Fruit fly (Drosophila melanogaster) whole organism, embryonic: Measurements from ENCODE around the gene Lztr1.

Experiments used
- Ada2b ChIP-seq: fragments of 200-800 bp; sonication (Bioruptor generic); IDR thresholded peaks from 2 replicates; pipeline ENCODE4 v1.3.6; 2022; ENCODE audit warnings: missing biosample characterization, missing genetic modification characterization
- Atf3 ChIP-seq: fragments of 200-800 bp; sonication (Bioruptor generic); optimal IDR thresholded peaks from 3 replicates; lab custom pipeline; 2016; ENCODE audit warnings: missing biosample characterization, missing genetic modification characterization
- B-H1 ChIP-seq: fragments of 200-800 bp; sonication (Bioruptor generic); IDR thresholded peaks from 3 replicates; pipeline ENCODE4 v1.3.6; 2022; ENCODE audit warnings: missing biosample characterization, missing genetic modification characterization
- BEAF-32 ChIP-seq: fragments of 200-800 bp; sonication (Bioruptor generic); optimal IDR thresholded peaks from 3 replicates; lab custom pipeline; 2017; ENCODE audit warnings: missing biosample characterization, missing genetic modification characterization, mild to moderate bottlenecking, moderate library complexity, missing genetic modification reagents
- Bgb ChIP-seq: fragments of 200-800 bp; sonication (Bioruptor generic); IDR thresholded peaks from 2 replicates; pipeline ENCODE4 v1.3.6; 2022; ENCODE audit warnings: missing biosample characterization, missing genetic modification characterization; ENCODE audit not compliant: partially characterized antibody
- Blimp-1 ChIP-seq: fragments of 200-800 bp; sonication (Bioruptor generic); optimal IDR thresholded peaks from 3 replicates; lab custom pipeline; 2018; ENCODE audit warnings: missing biosample characterization, missing genetic modification characterization, mild to moderate bottlenecking, moderate library complexity, missing genetic modification reagents
- CG10431 ChIP-seq: fragments of 200-800 bp; sonication (Bioruptor generic); optimal IDR thresholded peaks from 3 replicates; lab custom pipeline; 2018; ENCODE audit warnings: missing biosample characterization, mild to moderate bottlenecking, missing genetic modification characterization
- CG10543 ChIP-seq: fragments of 200-800 bp; sonication (Bioruptor generic); optimal IDR thresholded peaks from 3 replicates; lab custom pipeline; 2017; ENCODE audit warnings: missing biosample characterization, mild to moderate bottlenecking, missing genetic modification characterization, moderate library complexity
- CG11085 ChIP-seq: fragments of 200-800 bp; sonication (Bioruptor generic); IDR thresholded peaks from 2 replicates; pipeline ENCODE4 v1.3.6; 2022; ENCODE audit warnings: missing biosample characterization, missing genetic modification characterization
- CG11398 ChIP-seq: fragments of 200-800 bp; sonication (Bioruptor generic); optimal IDR thresholded peaks from 2 replicates; lab custom pipeline; 2016; ENCODE audit warnings: missing biosample characterization, missing genetic modification characterization
- CG11695 ChIP-seq: fragments of 200-800 bp; sonication (Bioruptor generic); IDR thresholded peaks from 3 replicates; pipeline ENCODE4 v1.3.6; 2022; ENCODE audit warnings: missing biosample characterization, missing genetic modification characterization
- CG12104 ChIP-seq: fragments of 200-800 bp; sonication (Bioruptor generic); optimal IDR thresholded peaks from 3 replicates; lab custom pipeline; 2016; ENCODE audit warnings: missing biosample characterization, missing genetic modification characterization
- CG15073 ChIP-seq: fragments of 200-800 bp; sonication (Bioruptor generic); optimal IDR thresholded peaks from 2 replicates; lab custom pipeline; 2016; ENCODE audit warnings: missing biosample characterization, missing genetic modification characterization
- CG16815 ChIP-seq: fragments of 200-800 bp; sonication (Bioruptor generic); optimal IDR thresholded peaks from 3 replicates; lab custom pipeline; 2017; ENCODE audit warnings: missing biosample characterization, mild to moderate bottlenecking, missing genetic modification characterization
- CG17802 ChIP-seq: fragments of 200-800 bp; sonication (Bioruptor generic); optimal IDR thresholded peaks from 2 replicates; lab custom pipeline; 2018; ENCODE audit warnings: missing biosample characterization, mild to moderate bottlenecking, missing genetic modification characterization, moderate library complexity
- CG17829 ChIP-seq: fragments of 200-800 bp; optimal IDR thresholded peaks from 2 replicates; lab custom pipeline; 2019; ENCODE audit warnings: missing biosample characterization, mild to moderate bottlenecking, missing genetic modification characterization, moderate library complexity
- CG18262 ChIP-seq: fragments of 200-800 bp; optimal IDR thresholded peaks from 3 replicates; lab custom pipeline; 2019; ENCODE audit warnings: missing biosample characterization, mild to moderate bottlenecking, missing genetic modification characterization, moderate library complexity
- CG3163 ChIP-seq: fragments of 200-800 bp; sonication (Bioruptor generic); optimal IDR thresholded peaks from 3 replicates; lab custom pipeline; 2016; ENCODE audit warnings: missing biosample characterization, missing genetic modification characterization
- CG33557 ChIP-seq: fragments of 200-800 bp; sonication (Bioruptor generic); optimal IDR thresholded peaks from 2 replicates; lab custom pipeline; 2019; ENCODE audit warnings: missing biosample characterization, mild to moderate bottlenecking, missing genetic modification characterization, moderate library complexity
- CG34224 ChIP-seq: fragments of 200-800 bp; sonication (Bioruptor generic); IDR thresholded peaks from 3 replicates; pipeline ENCODE4 v1.3.6; 2022; ENCODE audit warnings: missing biosample characterization, missing genetic modification characterization; ENCODE audit not compliant: partially characterized antibody
- CG6683 ChIP-seq: fragments of 200-800 bp; sonication (Bioruptor generic); optimal IDR thresholded peaks from 2 replicates; lab custom pipeline; 2017; ENCODE audit warnings: missing biosample characterization, mild to moderate bottlenecking, missing genetic modification characterization, missing genetic modification reagents
- CG7963 ChIP-seq: fragments of 200-800 bp; sonication (Bioruptor generic); IDR thresholded peaks from 3 replicates; pipeline ENCODE4 v1.3.6; 2022; ENCODE audit warnings: missing biosample characterization, missing genetic modification characterization; ENCODE audit not compliant: partially characterized antibody
- D19A ChIP-seq: fragments of 200-800 bp; optimal IDR thresholded peaks from 3 replicates; lab custom pipeline; 2019; ENCODE audit warnings: missing biosample characterization, mild to moderate bottlenecking, missing genetic modification characterization, moderate library complexity
- Eip74EF ChIP-seq, 2 experiments: fragments of 200-800 bp in 1 of 2; fragments of >200 bp in 1 of 2; sonication (Bioruptor generic) in 1 of 2; optimal IDR thresholded peaks; 2 replicates each; lab custom pipeline; 2017 to 2019; ENCODE audit warnings: missing biosample characterization in 2 of 2, missing genetic modification characterization in 2 of 2, mild to moderate bottlenecking in 1 of 2, moderate library complexity in 1 of 2
- Ets97D ChIP-seq: fragments of 200-800 bp; sonication (Bioruptor generic); optimal IDR thresholded peaks from 3 replicates; lab custom pipeline; 2016; ENCODE audit warnings: missing biosample characterization, missing genetic modification characterization
- Hr3 ChIP-seq: fragments of 200-800 bp; sonication (Bioruptor generic); optimal IDR thresholded peaks from 3 replicates; lab custom pipeline; 2016; ENCODE audit warnings: missing biosample characterization, missing genetic modification characterization
- Hsf ChIP-seq: fragments of 200-800 bp; sonication (Bioruptor generic); optimal IDR thresholded peaks from 3 replicates; lab custom pipeline; 2016; ENCODE audit warnings: missing biosample characterization, missing genetic modification characterization
- Lim3 ChIP-seq: fragments of 200-800 bp; sonication (Bioruptor generic); IDR thresholded peaks from 2 replicates; pipeline ENCODE4 v1.3.6; 2022; ENCODE audit warnings: missing biosample characterization, missing genetic modification characterization
- NC2α ChIP-seq: fragments of 200-800 bp; sonication (Bioruptor generic); optimal IDR thresholded peaks from 2 replicates; lab custom pipeline; 2016; ENCODE audit warnings: missing biosample characterization, missing genetic modification characterization
- Sry-δ ChIP-seq: fragments of 200-800 bp; sonication (Bioruptor generic); optimal IDR thresholded peaks from 2 replicates; lab custom pipeline; 2016; ENCODE audit warnings: missing biosample characterization, missing genetic modification characterization
- Ssrp ChIP-seq: fragments of 200-800 bp; sonication (Bioruptor generic); optimal IDR thresholded peaks from 2 replicates; lab custom pipeline; 2018; ENCODE audit warnings: missing biosample characterization, mild to moderate bottlenecking, missing genetic modification characterization, moderate library complexity
- amos ChIP-seq: fragments of 200-800 bp; sonication (Bioruptor generic); IDR thresholded peaks from 2 replicates; pipeline ENCODE4 v1.3.6; 2022; ENCODE audit warnings: missing biosample characterization, missing genetic modification characterization; ENCODE audit not compliant: partially characterized antibody
- br ChIP-seq: fragments of >200 bp; optimal IDR thresholded peaks from 2 replicates; lab custom pipeline; 2017
- btn ChIP-seq: fragments of 200-800 bp; sonication (Bioruptor generic); optimal IDR thresholded peaks from 2 replicates; lab custom pipeline; 2016; ENCODE audit warnings: missing biosample characterization, missing genetic modification characterization
- caup ChIP-seq: fragments of 200-800 bp; sonication (Bioruptor generic); optimal IDR thresholded peaks from 3 replicates; lab custom pipeline; 2017; ENCODE audit warnings: missing biosample characterization, mild to moderate bottlenecking, missing genetic modification characterization, moderate library complexity; ENCODE audit not compliant: severe bottlenecking
- crc ChIP-seq: fragments of 200-800 bp; sonication (Bioruptor generic); optimal IDR thresholded peaks from 2 replicates; lab custom pipeline; 2016; ENCODE audit warnings: missing biosample characterization, missing genetic modification characterization
- crol ChIP-seq: fragments of 200-800 bp; sonication (Bioruptor generic); IDR thresholded peaks from 2 replicates; pipeline ENCODE4 v1.3.6; 2022; ENCODE audit warnings: missing biosample characterization, missing genetic modification characterization
- eyg ChIP-seq: fragments of 200-800 bp; sonication (Bioruptor generic); optimal IDR thresholded peaks from 3 replicates; lab custom pipeline; 2016; ENCODE audit warnings: missing biosample characterization, missing genetic modification characterization
- hbn ChIP-seq: fragments of 200-800 bp; sonication (Bioruptor generic); IDR thresholded peaks from 2 replicates; pipeline ENCODE4 v1.3.6; 2022; ENCODE audit warnings: missing biosample characterization, missing genetic modification characterization; ENCODE audit not compliant: partially characterized antibody
- peb ChIP-seq: fragments of 200-800 bp; sonication (Bioruptor generic); IDR thresholded peaks from 2 replicates; pipeline ENCODE4 v1.3.6; 2022; ENCODE audit warnings: missing biosample characterization, missing genetic modification characterization
- pfk ChIP-seq: fragments of 200-800 bp; sonication (Bioruptor generic); optimal IDR thresholded peaks from 2 replicates; lab custom pipeline; 2018; ENCODE audit warnings: missing biosample characterization, mild to moderate bottlenecking, missing genetic modification characterization, moderate library complexity
- pho ChIP-seq: fragments of 200-800 bp; sonication (Bioruptor generic); optimal IDR thresholded peaks from 2 replicates; lab custom pipeline; 2016; ENCODE audit warnings: missing biosample characterization, missing genetic modification characterization
- pita ChIP-seq: fragments of 200-800 bp; sonication (Bioruptor generic); optimal IDR thresholded peaks from 2 replicates; lab custom pipeline; 2017; ENCODE audit warnings: missing biosample characterization, mild to moderate bottlenecking, missing genetic modification characterization
- sens-2 ChIP-seq: fragments of 200-800 bp; sonication (Bioruptor generic); IDR thresholded peaks from 2 replicates; pipeline ENCODE4 v1.3.6; 2022; ENCODE audit warnings: missing biosample characterization, missing genetic modification characterization
- sna ChIP-seq: fragments of 200-800 bp; sonication (Bioruptor generic); IDR thresholded peaks from 2 replicates; pipeline ENCODE4 v1.3.6; 2022; ENCODE audit warnings: missing biosample characterization, missing genetic modification characterization; ENCODE audit not compliant: partially characterized antibody
- sqz ChIP-seq: fragments of 200-800 bp; sonication (Bioruptor generic); optimal IDR thresholded peaks from 3 replicates; lab custom pipeline; 2018; ENCODE audit warnings: missing biosample characterization, mild to moderate bottlenecking, missing genetic modification characterization
- tna ChIP-seq: fragments of 200-800 bp; sonication (Bioruptor generic); IDR thresholded peaks from 2 replicates; pipeline ENCODE4 v1.3.6; 2022; ENCODE audit warnings: missing biosample characterization, missing genetic modification characterization; ENCODE audit not compliant: partially characterized antibody
- z ChIP-seq: fragments of 200-800 bp; sonication (Bioruptor generic); IDR thresholded peaks from 3 replicates; pipeline ENCODE4 v1.3.6; 2022; ENCODE audit warnings: missing biosample characterization, missing genetic modification characterization
- zen ChIP-seq: fragments of 200-800 bp; sonication (Bioruptor generic); optimal IDR thresholded peaks from 3 replicates; lab custom pipeline; 2018; ENCODE audit warnings: missing biosample characterization, mild to moderate bottlenecking, missing genetic modification characterization, moderate library complexity
- zfh1 ChIP-seq: fragments of 200-800 bp; sonication (Bioruptor generic); IDR thresholded peaks from 3 replicates; pipeline ENCODE4 v1.3.6; 2022; ENCODE audit warnings: missing biosample characterization, missing genetic modification characterization

Gene Lztr1

DNA sequence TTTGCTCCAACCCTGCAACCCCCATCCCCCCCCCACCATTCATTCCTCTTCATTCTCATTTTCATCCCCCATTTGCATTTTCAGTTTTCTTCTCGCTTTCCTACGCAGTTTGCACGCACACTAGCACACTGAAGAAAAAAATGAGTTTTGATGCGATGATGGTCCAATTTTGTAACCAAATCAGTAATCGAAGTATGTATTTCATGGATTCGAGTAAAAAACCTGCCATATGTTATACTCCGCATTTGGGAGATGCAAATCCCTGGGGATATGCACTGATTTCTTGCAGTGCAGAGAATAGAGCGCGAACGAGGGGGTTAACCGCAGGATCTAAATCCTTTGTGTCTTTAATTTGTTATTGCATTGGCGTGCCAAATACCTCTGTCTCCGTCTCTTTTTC is 28.5 kb upstream of the Lztr1 start (continued):
- peak; percentile 18 for TF ChIP-seq Sry-δ
- TF ChIP-seq tna (GFP tag; lab: Robert Waterston, UW), result no peak
- peak; percentile 40 for TF ChIP-seq Hr3
- TF ChIP-seq br, result no peak
- TF ChIP-seq CG12104 (GFP tag; lab: Kevin White, UChicago), result no peak
- no peak for TF ChIP-seq Lim3
- TF ChIP-seq CG11085 (GFP tag; lab: Robert Waterston, UW), result peak; percentile 31; the same call in 1 of the 2 replicates
- TF ChIP-seq Blimp-1 (GFP tag; lab: Kevin White, UChicago), result peak; percentile 57
- TF ChIP-seq sqz, result no peak
- TF ChIP-seq crol (GFP tag; lab: Robert Waterston, UW), result 0 out of 2 replicates have a peak, but pooled peaks have one; percentile 3
- no peak for TF ChIP-seq zen
- no peak for TF ChIP-seq pfk (GFP tag; lab: Kevin White, UChicago)
- TF ChIP-seq eyg, result no peak
- no peak; the same call in 2 of the 3 replicates for TF ChIP-seq B-H1 (GFP tag; lab: Robert Waterston, UW)
- TF ChIP-seq Bgb (GFP tag; lab: Robert Waterston, UW), result no peak
- no peak for TF ChIP-seq Ets97D
- TF ChIP-seq CG16815 (GFP tag; lab: Kevin White, UChicago), result no peak
- no peak for TF ChIP-seq BEAF-32 (GFP tag; lab: Kevin White, UChicago)
- no peak for TF ChIP-seq Eip74EF (GFP tag; optimal IDR thresholded peaks at IDR 0.05; lab: Kevin White, UChicago)
- TF ChIP-seq D19A, result peak; percentile 51
- TF ChIP-seq crc (GFP tag; lab: Kevin White, UChicago), result peak; percentile 48
- no peak for TF ChIP-seq CG11695 (GFP tag; lab: Robert Waterston, UW)
- TF ChIP-seq pita (GFP tag; lab: Kevin White, UChicago), result no peak
- peak; percentile 30 for TF ChIP-seq pho (GFP tag; lab: Kevin White, UChicago)
- peak; percentile 59; the same call in 1 of the 2 replicates for TF ChIP-seq Ada2b (GFP tag; lab: Robert Waterston, UW)
- peak; percentile 63; the same call in 1 of the 3 replicates for TF ChIP-seq zfh1 (GFP tag; lab: Robert Waterston, UW)
- TF ChIP-seq CG10431 (GFP tag; lab: Kevin White, UChicago), result no peak
- TF ChIP-seq CG10543 (GFP tag; lab: Kevin White, UChicago), result no peak
- TF ChIP-seq CG7963 (GFP tag; lab: Robert Waterston, UW), result no peak
- peak; percentile 3 for TF ChIP-seq btn (GFP tag; lab: Kevin White, UChicago)
- peak; percentile 42 for TF ChIP-seq CG18262 (tag; lab: Kevin White, UChicago)
- TF ChIP-seq caup, result peak; percentile 53
- TF ChIP-seq NC2α, result no peak
- TF ChIP-seq sna (GFP tag; lab: Robert Waterston, UW), result no peak
- no peak for TF ChIP-seq CG15073
- no peak for TF ChIP-seq hbn (GFP tag; lab: Robert Waterston, UW)
- peak; percentile 23 for TF ChIP-seq CG17829 (tag; lab: Kevin White, UChicago)
- TF ChIP-seq CG6683 (GFP tag; lab: Kevin White, UChicago), result peak; percentile 35
- no peak for TF ChIP-seq Atf3
- no peak for TF ChIP-seq sens-2 (GFP tag; lab: Robert Waterston, UW)
- TF ChIP-seq Hsf (GFP tag; lab: Kevin White, UChicago), result peak; percentile 60
- TF ChIP-seq CG17802 (tag; lab: Kevin White, UChicago), result peak; percentile 24
- TF ChIP-seq CG33557 (GFP tag; lab: Kevin White, UChicago), result no peak
- TF ChIP-seq amos (GFP tag; lab: Robert Waterston, UW), result no peak
- TF ChIP-seq Ssrp (tag; lab: Kevin White, UChicago), result peak; percentile 57
- no peak for TF ChIP-seq CG3163 (GFP tag; lab: Kevin White, UChicago)
- TF ChIP-seq CG34224, result no peak
- no peak for TF ChIP-seq z (GFP tag; lab: Robert Waterston, UW)
- peak; percentile 27; the same call in 1 of the 2 replicates for TF ChIP-seq peb (GFP tag; lab: Robert Waterston, UW)
- TF ChIP-seq CG11398 (GFP tag; lab: Kevin White, UChicago), result no peak
